Worm (Caenorhabditis elegans) whole organism, L1 larva: Measurements from ENCODE around the gene F31A3.3.

ENCODE experiments used
- aha-1 ChIP-seq: fragments of 150-350 bp; optimal IDR thresholded peaks from 2 replicates; lab custom pipeline; 2014; ENCODE audit warnings: missing biosample characterization, missing genetic modification characterization
- aly-2 ChIP-seq: fragments of 150-350 bp; optimal IDR thresholded peaks from 2 replicates; lab custom pipeline; 2014; ENCODE audit warnings: missing biosample characterization, missing genetic modification characterization
- hpl-2 ChIP-seq: fragments of 150-350 bp; optimal IDR thresholded peaks from 2 replicates; lab custom pipeline; 2014; ENCODE audit warnings: missing biosample characterization, missing genetic modification reagents, missing genetic modification characterization
- jun-1 ChIP-seq: fragments of 150-350 bp; optimal IDR thresholded peaks from 2 replicates; lab custom pipeline; 2014; ENCODE audit warnings: missing biosample characterization, missing genetic modification reagents, missing genetic modification characterization
- lin-15B ChIP-seq: fragments of 150-350 bp; sonication (generic microtip); optimal IDR thresholded peaks from 3 replicates; lab custom pipeline; 2014; ENCODE audit warnings: missing biosample characterization, missing genetic modification characterization
- mep-1 ChIP-seq: fragments of 150-350 bp; optimal IDR thresholded peaks from 2 replicates; lab custom pipeline; 2014; ENCODE audit warnings: missing biosample characterization, missing genetic modification characterization
- nhr-12 ChIP-seq: sonication (generic microtip); optimal IDR thresholded peaks from 2 replicates; lab custom pipeline; 2017; ENCODE audit warnings: missing biosample characterization, missing genetic modification characterization
- nhr-28 ChIP-seq: fragments of 150-350 bp; optimal IDR thresholded peaks from 2 replicates; lab custom pipeline; 2014; ENCODE audit warnings: missing biosample characterization, missing genetic modification characterization
- nhr-76 ChIP-seq: sonication (generic microtip); optimal IDR thresholded peaks from 2 replicates; lab custom pipeline; 2017; ENCODE audit warnings: missing biosample characterization, missing genetic modification characterization
- snpc-4 ChIP-seq: fragments of 150-350 bp; optimal IDR thresholded peaks from 2 replicates; lab custom pipeline; 2014; ENCODE audit warnings: missing biosample characterization, missing genetic modification characterization
- tbx-2 ChIP-seq: sonication (generic microtip); optimal IDR thresholded peaks from 2 replicates; lab custom pipeline; 2016; ENCODE audit warnings: missing genetic modification characterization, missing compliant biosample characterization
- unc-62 ChIP-seq: fragments of 150-350 bp; optimal IDR thresholded peaks from 2 replicates; lab custom pipeline; 2014; ENCODE audit warnings: missing biosample characterization, missing genetic modification reagents, missing genetic modification characterization
- xbp-1 ChIP-seq: sonication (generic microtip); optimal IDR thresholded peaks from 2 replicates; lab custom pipeline; 2016; ENCODE audit warnings: missing genetic modification characterization, missing compliant biosample characterization
- ztf-11 ChIP-seq, 2 experiments: sonication (generic microtip); optimal IDR thresholded peaks; 2 replicates each; lab custom pipeline; 2016 to 2017; ENCODE audit warnings: missing genetic modification characterization in 2 of 2, missing biosample characterization in 1 of 2, missing compliant biosample characterization in 1 of 2

DNA sequence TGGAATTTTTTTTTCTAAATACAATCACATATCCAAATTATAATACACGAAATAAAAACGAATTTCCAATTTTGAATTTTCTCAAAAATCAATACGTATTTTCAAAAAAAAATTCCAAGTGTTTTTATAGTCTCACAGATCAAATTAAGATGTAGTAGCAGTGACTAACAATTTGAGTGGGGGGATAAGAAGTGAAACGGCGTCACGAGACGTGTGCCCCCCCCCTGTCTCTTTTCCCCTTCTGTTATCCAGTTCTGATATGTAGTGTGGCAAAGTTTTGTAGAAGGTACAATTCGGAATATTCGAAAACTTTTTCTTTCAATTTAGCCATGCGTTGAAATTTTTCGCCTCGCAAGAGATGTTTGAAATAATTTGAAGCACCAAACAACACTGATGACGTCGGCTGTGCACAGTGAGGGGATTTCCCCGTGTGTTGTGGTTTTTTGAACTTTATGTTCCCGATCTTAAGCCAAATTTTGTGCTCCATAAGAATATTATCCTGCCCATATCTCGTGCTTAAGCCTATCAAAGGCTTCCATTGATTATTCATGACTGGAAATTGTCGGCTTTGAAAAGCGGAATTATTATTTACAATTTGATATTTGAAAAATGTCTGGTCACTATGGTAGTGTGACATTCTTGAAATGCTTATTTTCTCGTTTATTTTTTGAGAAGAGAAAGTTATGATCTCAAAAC, 18.5 kb downstream of the F31A3.3 start:
- TF ChIP-seq unc-62 (no peak), nhr-76 (tag; lab: Kevin White, UChicago) (no peak), jun-1 (tag; lab: Kevin White, UChicago) (no peak), hpl-2 (GFP tag; lab: Kevin White, UChicago) (no peak), nhr-12 (tag; lab: Kevin White, UChicago) (no peak), mep-1 (tag; lab: Kevin White, UChicago) (no peak), ztf-11 (tag; optimal IDR thresholded peaks at IDR 0.05; lab: Kevin White, UChicago) (no peak), nhr-28 (tag; lab: Kevin White, UChicago) (no peak), xbp-1 (no peak), aly-2 (no peak), lin-15B (no peak), tbx-2 (tag; lab: Kevin White, UChicago) (peak; percentile 2), aha-1 (tag; lab: Kevin White, UChicago) (no peak), snpc-4 (no peak)
